Fruit fly (Drosophila melanogaster) whole organism: Measurements from ENCODE around the gene CG31915.

Experiments used
- CG8478 ChIP-seq: fragments of >200 bp; optimal IDR thresholded peaks from 2 replicates; lab custom pipeline; 2018; ENCODE audit warnings: inconsistent platforms
- Dll ChIP-seq: fragments of >200 bp; optimal IDR thresholded peaks from 2 replicates; lab custom pipeline; 2017
- EcR ChIP-seq, 2 experiments: fragments of >200 bp; optimal IDR thresholded peaks; 2 replicates each; lab custom pipeline; 2017; ENCODE audit warnings: missing biosample characterization in 2 of 2, missing genetic modification characterization in 2 of 2, missing genetic modification reagents in 2 of 2
- pan ChIP-seq: fragments of >200 bp; optimal IDR thresholded peaks from 2 replicates; lab custom pipeline; 2017
- psq ChIP-seq: fragments of >200 bp; optimal IDR thresholded peaks from 2 replicates; lab custom pipeline; 2017
- usp ChIP-seq: fragments of >200 bp; optimal IDR thresholded peaks from 2 replicates; lab custom pipeline; 2017; ENCODE audit warnings: missing biosample characterization, missing genetic modification characterization, mixed read lengths

CG31915 gene

DNA sequence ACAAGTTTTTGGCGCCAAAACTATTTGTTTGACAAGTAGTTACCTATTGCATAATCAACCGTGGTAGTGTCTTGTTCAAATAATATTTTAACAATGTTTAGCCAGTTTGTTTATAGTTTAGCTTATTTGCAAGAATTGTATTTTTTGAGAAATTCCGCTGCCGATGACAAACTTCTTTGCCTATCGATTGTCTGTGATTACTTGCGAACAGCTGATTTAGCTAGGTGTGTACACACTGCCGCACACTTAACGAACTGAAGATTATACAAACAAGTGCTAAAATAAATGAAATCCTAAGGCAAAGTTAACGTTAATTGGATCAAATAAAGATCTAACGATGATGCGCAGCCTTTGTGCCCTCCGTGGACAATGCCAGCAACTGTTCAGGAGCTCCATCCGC is 1.2 kb upstream of the CG31915 start, which contains the start of gene Cox11:
Cox11 (plus strand) TSS at position 220 of the 400 bp plus-strand sequence.
- TF ChIP-seq CG8478 (lab: Kevin White, UChicago) (no peak), psq (lab: Kevin White, UChicago) (no peak), pan (lab: Kevin White, UChicago) (no peak), usp (GFP tag; lab: Kevin White, UChicago) (no peak), Dll (lab: Kevin White, UChicago) (no peak), EcR (GFP tag; optimal IDR thresholded peaks at IDR 0.05; lab: Kevin White, UChicago) (no peak)

- TF ChIP-seq Dll (lab: Kevin White, UChicago) (no peak), CG8478 (lab: Kevin White, UChicago) (no peak)
Observed at dm6 chr2L:5532061-5532460, 4.1 kb downstream of the CG31915 start, which contains the start of gene Coq6. Gene Coq6 (minus strand): TSS chr2L:5532223.

DNA sequence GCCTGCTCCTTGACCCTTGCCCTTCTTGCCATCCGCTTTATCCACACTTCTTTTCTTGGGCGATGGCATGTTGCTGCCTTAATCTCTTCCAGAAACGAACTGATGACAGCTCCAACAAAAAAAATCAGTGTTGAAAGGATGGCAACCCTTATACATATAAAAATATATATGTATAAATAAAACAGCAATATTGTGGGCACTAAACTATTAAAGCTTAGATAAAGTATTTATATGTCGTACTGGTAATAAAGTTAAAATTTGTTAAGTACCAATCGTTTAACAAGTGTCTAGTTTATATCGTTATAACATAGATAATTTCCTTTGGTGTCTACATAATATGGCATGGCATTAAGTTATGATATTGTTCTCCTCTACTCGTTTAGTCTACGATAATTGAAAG is 8.7 kb downstream of the CG31915 start, which contains the start of gene tomb:
tomb (minus strand) TSS at position 101 of the 400 bp plus-strand sequence.
- TF ChIP-seq EcR (GFP tag; optimal IDR thresholded peaks at IDR 0.05; lab: Kevin White, UChicago) (no peak), psq (lab: Kevin White, UChicago) (no peak), pan (lab: Kevin White, UChicago) (no peak), Dll (lab: Kevin White, UChicago) (no peak), CG8478 (lab: Kevin White, UChicago) (no peak), usp (GFP tag; lab: Kevin White, UChicago) (no peak)

DNA sequence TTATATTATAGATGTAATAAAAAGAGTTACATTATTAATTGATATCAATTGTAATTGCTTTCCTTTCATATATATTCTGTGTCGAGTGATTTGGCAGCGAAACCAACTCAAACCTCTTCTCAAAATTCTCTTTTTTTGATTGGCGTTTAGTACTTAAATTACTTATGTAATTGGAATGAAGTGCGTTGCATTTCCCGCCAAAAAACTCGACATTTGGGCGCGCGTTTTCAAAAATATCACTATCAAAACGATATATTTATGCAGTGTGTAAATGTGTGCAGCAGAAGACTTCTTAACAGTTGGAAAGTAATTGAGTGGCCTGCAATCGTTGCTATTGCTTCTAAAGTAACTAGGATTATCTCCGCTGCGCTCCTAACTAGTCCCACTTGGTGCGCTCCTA is 9.1 kb downstream of the CG31915 start:
- TF ChIP-seq EcR (GFP tag; optimal IDR thresholded peaks at IDR 0.05; lab: Kevin White, UChicago) = no peak
- no peak for TF ChIP-seq Dll (lab: Kevin White, UChicago)
- no peak for TF ChIP-seq pan (lab: Kevin White, UChicago)
- TF ChIP-seq psq (lab: Kevin White, UChicago) = no peak
- no peak for TF ChIP-seq CG8478 (lab: Kevin White, UChicago)
- TF ChIP-seq usp (GFP tag; lab: Kevin White, UChicago) = no peak

dm6 chr2L:5539034-5539433 is 11.1 kb downstream of the CG31915 start, which contains the start of gene CG14015:
Gene CG14015 (minus strand): TSS chr2L:5539196.
- TF ChIP-seq Dll (lab: Kevin White, UChicago) (no peak), EcR (GFP tag; optimal IDR thresholded peaks at IDR 0.05; lab: Kevin White, UChicago) (no peak), pan (lab: Kevin White, UChicago) (no peak), usp (GFP tag; lab: Kevin White, UChicago) (no peak), psq (lab: Kevin White, UChicago) (no peak), CG8478 (lab: Kevin White, UChicago) (no peak)

DNA sequence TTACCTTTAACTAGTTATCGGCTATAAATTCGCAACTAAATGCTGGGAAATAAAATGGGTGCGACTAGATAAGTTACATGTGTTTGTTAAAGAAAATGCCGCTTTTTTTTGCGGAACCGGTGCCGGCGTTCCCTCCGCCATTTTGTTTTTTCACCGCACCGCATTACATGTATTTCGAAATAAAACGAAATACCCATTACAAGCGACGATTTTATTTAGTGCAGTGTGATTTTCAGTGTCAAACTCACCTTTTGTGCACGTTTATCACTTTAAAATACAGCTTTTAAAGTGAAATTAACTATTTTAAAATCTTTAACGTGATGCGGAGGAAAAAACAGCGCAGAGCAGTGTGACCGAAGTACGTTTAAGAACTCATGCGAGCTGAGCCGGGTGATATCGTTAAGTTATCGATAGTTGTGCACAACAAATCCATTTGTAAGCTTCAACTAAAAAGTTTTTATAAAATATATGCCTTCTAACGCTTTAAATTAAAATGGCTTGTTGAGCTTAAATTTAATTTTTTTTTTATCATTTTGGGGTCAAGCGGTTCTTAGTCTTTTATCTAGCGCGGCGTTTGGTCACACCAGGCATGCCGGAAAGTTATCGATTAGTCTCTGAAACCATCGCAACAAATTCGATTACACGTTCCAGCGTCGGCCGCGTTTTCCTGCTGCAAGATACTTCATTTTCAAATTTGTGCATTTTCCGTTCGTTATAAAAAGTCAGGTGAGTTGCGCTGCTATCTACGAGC is 14.2 kb downstream of the CG31915 start, which contains the start of the genes Hel25E and Lam:
Hel25E (minus strand) TSS at position 380 of the 751 bp plus-strand sequence.
Lam (plus strand) TSS at position 546 of the 751 bp plus-strand sequence.
- no peak for TF ChIP-seq pan (lab: Kevin White, UChicago)
- no peak for TF ChIP-seq usp (GFP tag; lab: Kevin White, UChicago)
- TF ChIP-seq EcR (GFP tag; optimal IDR thresholded peaks at IDR 0.05; lab: Kevin White, UChicago) = no peak
- TF ChIP-seq psq (lab: Kevin White, UChicago) = no peak
- no peak for TF ChIP-seq Dll (lab: Kevin White, UChicago)
- TF ChIP-seq CG8478 (lab: Kevin White, UChicago) = no peak

DNA sequence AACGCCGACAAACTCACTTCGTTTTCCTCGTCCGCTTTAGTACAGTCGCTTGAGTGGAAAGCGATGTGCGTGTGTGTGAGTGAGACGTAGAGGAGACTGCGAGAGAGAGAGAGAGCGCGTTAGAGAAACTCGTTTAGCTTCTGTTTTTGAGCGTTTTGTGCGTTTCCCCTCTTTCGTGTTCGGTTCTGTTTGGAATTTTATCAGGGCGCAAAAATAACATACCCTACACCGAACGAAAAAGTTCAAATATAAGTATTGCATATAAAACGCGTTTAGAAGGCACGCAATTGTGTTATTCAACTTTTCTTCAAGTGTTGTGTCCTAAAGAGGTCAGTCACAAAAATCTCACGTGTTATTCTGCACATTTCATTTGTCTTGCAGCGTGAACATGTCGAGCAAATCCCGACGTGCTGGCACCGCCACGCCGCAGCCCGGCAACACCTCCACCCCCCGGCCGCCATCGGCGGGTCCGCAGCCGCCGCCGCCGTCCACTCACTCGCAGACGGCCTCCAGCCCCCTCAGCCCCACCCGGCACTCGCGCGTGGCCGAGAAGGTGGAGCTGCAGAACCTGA is 15.1 kb downstream of the CG31915 start:
- no peak for TF ChIP-seq Dll (lab: Kevin White, UChicago)
- no peak for TF ChIP-seq psq (lab: Kevin White, UChicago)
- TF ChIP-seq CG8478 (lab: Kevin White, UChicago) = no peak
- no peak for TF ChIP-seq pan (lab: Kevin White, UChicago)
- TF ChIP-seq EcR (GFP tag; optimal IDR thresholded peaks at IDR 0.05; lab: Kevin White, UChicago) = no peak
- no peak for TF ChIP-seq usp (GFP tag; lab: Kevin White, UChicago)

- TF ChIP-seq pan (lab: Kevin White, UChicago) (no peak), Dll (lab: Kevin White, UChicago) (no peak), psq (lab: Kevin White, UChicago) (no peak), EcR (GFP tag; optimal IDR thresholded peaks at IDR 0.05; lab: Kevin White, UChicago) (no peak), CG8478 (lab: Kevin White, UChicago) (no peak), usp (GFP tag; lab: Kevin White, UChicago) (no peak)
Observed at dm6 chr2L:5546207-5546517, 18.2 kb downstream of the CG31915 start.

- TF ChIP-seq psq (lab: Kevin White, UChicago) (no peak), Dll (lab: Kevin White, UChicago) (no peak), pan (lab: Kevin White, UChicago) (no peak), usp (GFP tag; lab: Kevin White, UChicago) (no peak), CG8478 (lab: Kevin White, UChicago) (no peak), EcR (GFP tag; optimal IDR thresholded peaks at IDR 0.05; lab: Kevin White, UChicago) (no peak)
Observed at dm6 chr2L:5546518-5547287, 18.8 kb downstream of the CG31915 start, which contains the start of gene Oscillin. Gene Oscillin (plus strand): TSS chr2L:5547086.

- TF ChIP-seq CG8478 (lab: Kevin White, UChicago) = no peak
- TF ChIP-seq EcR (GFP tag; optimal IDR thresholded peaks at IDR 0.05; lab: Kevin White, UChicago) = no peak
- no peak for TF ChIP-seq pan (lab: Kevin White, UChicago)
- no peak for TF ChIP-seq Dll (lab: Kevin White, UChicago)
- no peak for TF ChIP-seq psq (lab: Kevin White, UChicago)
- no peak for TF ChIP-seq usp (GFP tag; lab: Kevin White, UChicago)
Observed at dm6 chr2L:5547288-5547777, 19.4 kb downstream of the CG31915 start.
